Worm (Caenorhabditis elegans): Measurements from ENCODE around the gene C16C8.7.

ce11 chrII:3477171-3477570, 17.2 kb upstream of the C16C8.7 start, which contains the start of gene fbxb-104:
- TF ChIP-seq fkh-10 (GFP tag; optimal IDR thresholded peaks at IDR 0.05) (no peak), mdl-1 (tag; optimal IDR thresholded peaks at IDR 0.05) (no peak), nhr-237 (tag; optimal IDR thresholded peaks at IDR 0.05) (no peak), egl-27 (tag; optimal IDR thresholded peaks at IDR 0.05) (no peak), unc-62 (GFP tag; optimal IDR thresholded peaks at IDR 0.05 in 1 of 2) (peak in 1 of 2 experiments; percentile 9), unc-62 (tag; optimal IDR thresholded peaks at IDR 0.05) (no peak), nhr-28 (tag; optimal IDR thresholded peaks at IDR 0.05) (no peak), lin-39 (tag; optimal IDR thresholded peaks at IDR 0.05) (no peak), hmg-1.1 (GFP tag; IDR thresholded peaks at IDR 0.05) (no peak), unc-39 (tag; optimal IDR thresholded peaks at IDR 0.05) (no peak), lsy-2 (tag; optimal IDR thresholded peaks at IDR 0.05) (no peak)

All from whole organism, L4 larva.